Fruit fly (Drosophila melanogaster) whole organism, embryonic: ENCODE results near the gene CG33158.

ENCODE experiments used
- Adf1 ChIP-seq: fragments of 200-800 bp; sonication (Bioruptor generic); IDR thresholded peaks from 2 replicates; pipeline ENCODE4 v1.3.6; 2022; ENCODE audit warnings: missing biosample characterization, missing genetic modification characterization
- Atf6 ChIP-seq: fragments of 200-800 bp; sonication (Bioruptor generic); IDR thresholded peaks from 2 replicates; pipeline ENCODE4 v1.3.6; 2022; ENCODE audit warnings: missing biosample characterization, missing genetic modification characterization
- Awh ChIP-seq: fragments of 200-800 bp; sonication (Bioruptor generic); IDR thresholded peaks from 2 replicates; pipeline ENCODE4, ENCODE4 v1.3.6; 2022; ENCODE audit warnings: missing biosample characterization, missing genetic modification characterization
- Blimp-1 ChIP-seq: fragments of 200-800 bp; sonication (Bioruptor generic); optimal IDR thresholded peaks from 3 replicates; lab custom pipeline; 2018; ENCODE audit warnings: missing biosample characterization, missing genetic modification characterization, mild to moderate bottlenecking, moderate library complexity, missing genetic modification reagents
- CG10462 ChIP-seq: fragments of 200-800 bp; sonication (Bioruptor generic); optimal IDR thresholded peaks from 2 replicates; lab custom pipeline; 2016; ENCODE audit warnings: missing biosample characterization, missing genetic modification characterization
- CG11398 ChIP-seq: fragments of 200-800 bp; sonication (Bioruptor generic); optimal IDR thresholded peaks from 2 replicates; lab custom pipeline; 2016; ENCODE audit warnings: missing biosample characterization, missing genetic modification characterization
- CG12299 ChIP-seq: fragments of 200-800 bp; sonication (Bioruptor generic); optimal IDR thresholded peaks from 2 replicates; lab custom pipeline; 2018; ENCODE audit warnings: missing biosample characterization, mild to moderate bottlenecking, missing genetic modification characterization
- CG12659 ChIP-seq: fragments of 200-800 bp; sonication (Bioruptor generic); optimal IDR thresholded peaks from 3 replicates; lab custom pipeline; 2017; ENCODE audit warnings: mild to moderate bottlenecking, missing biosample characterization, missing genetic modification reagents, missing genetic modification characterization
- CG13894 ChIP-seq: fragments of 200-800 bp; sonication (Bioruptor generic); optimal IDR thresholded peaks from 3 replicates; lab custom pipeline; 2018; ENCODE audit warnings: missing biosample characterization, mild to moderate bottlenecking, missing genetic modification characterization, moderate library complexity
- CG14667 ChIP-seq: fragments of 200-800 bp; sonication (Bioruptor generic); IDR thresholded peaks from 2 replicates; pipeline ENCODE4 v1.3.6; 2022; ENCODE audit warnings: missing biosample characterization, missing genetic modification characterization
- CG17361 ChIP-seq: fragments of 200-800 bp; sonication (Bioruptor generic); IDR thresholded peaks from 3 replicates; pipeline ENCODE4 v1.3.6; 2022; ENCODE audit warnings: missing biosample characterization, missing genetic modification characterization
- CG17568 ChIP-seq: fragments of 200-800 bp; sonication (Bioruptor generic); optimal IDR thresholded peaks from 2 replicates; lab custom pipeline; 2018; ENCODE audit warnings: missing biosample characterization, mild to moderate bottlenecking, missing genetic modification characterization, moderate library complexity
- CG18599 ChIP-seq: fragments of 200-800 bp; sonication (Bioruptor generic); optimal IDR thresholded peaks from 3 replicates; lab custom pipeline; 2017; ENCODE audit warnings: missing biosample characterization, missing genetic modification characterization, mild to moderate bottlenecking, moderate library complexity, missing genetic modification reagents
- CG2678 ChIP-seq: fragments of 200-800 bp; sonication (Bioruptor generic); optimal IDR thresholded peaks from 3 replicates; lab custom pipeline; 2019; ENCODE audit warnings: missing biosample characterization, mild to moderate bottlenecking, missing genetic modification characterization, moderate library complexity
- CG30403 ChIP-seq: fragments of 200-800 bp; sonication (Bioruptor generic); optimal IDR thresholded peaks from 3 replicates; lab custom pipeline; 2016; ENCODE audit warnings: missing biosample characterization, missing genetic modification characterization
- CG32772 ChIP-seq: fragments of 200-800 bp; sonication (Bioruptor generic); IDR thresholded peaks from 2 replicates; pipeline ENCODE4 v1.3.6; 2022; ENCODE audit warnings: missing biosample characterization, missing genetic modification characterization
- CG3281 ChIP-seq: fragments of 200-800 bp; sonication (Bioruptor generic); optimal IDR thresholded peaks from 3 replicates; lab custom pipeline; 2017; ENCODE audit warnings: missing biosample characterization, mild to moderate bottlenecking, missing genetic modification characterization
- CG33213 ChIP-seq: fragments of 200-800 bp; sonication (Bioruptor generic); optimal IDR thresholded peaks from 3 replicates; lab custom pipeline; 2016; ENCODE audit warnings: missing biosample characterization, missing genetic modification characterization
- CG34422 ChIP-seq: fragments of 200-800 bp; sonication (Bioruptor generic); IDR thresholded peaks from 3 replicates; pipeline ENCODE4 v1.3.6; 2022; ENCODE audit warnings: missing biosample characterization, missing genetic modification characterization
- CG43689 ChIP-seq: fragments of 200-800 bp; sonication (Bioruptor generic); IDR thresholded peaks from 2 replicates; pipeline ENCODE4 v1.3.6; 2022; ENCODE audit warnings: missing biosample characterization, missing genetic modification characterization
- CG7357 ChIP-seq: fragments of 200-800 bp; sonication (Bioruptor generic); IDR thresholded peaks from 3 replicates; pipeline ENCODE4 v1.3.6; 2022; ENCODE audit warnings: missing biosample characterization, missing genetic modification characterization
- CG7745 ChIP-seq: fragments of 200-800 bp; sonication (Bioruptor generic); optimal IDR thresholded peaks from 2 replicates; lab custom pipeline; 2018; ENCODE audit warnings: missing biosample characterization, mild to moderate bottlenecking, missing genetic modification characterization, moderate library complexity
- CG9817 ChIP-seq: fragments of 200-800 bp; sonication (Bioruptor generic); optimal IDR thresholded peaks from 2 replicates; lab custom pipeline; 2018; ENCODE audit warnings: missing biosample characterization, mild to moderate bottlenecking, missing genetic modification characterization, moderate library complexity
- CG9932 ChIP-seq: fragments of 200-800 bp; sonication (Bioruptor generic); IDR thresholded peaks from 2 replicates; pipeline ENCODE4 v1.3.6; 2022; ENCODE audit warnings: missing biosample characterization, missing genetic modification characterization
- Dek ChIP-seq: fragments of 200-800 bp; sonication (Bioruptor generic); optimal IDR thresholded peaks from 3 replicates; lab custom pipeline; 2019; ENCODE audit warnings: missing biosample characterization, mild to moderate bottlenecking, missing genetic modification characterization, moderate library complexity
- Dip3 ChIP-seq: fragments of 200-800 bp; sonication (Bioruptor generic); optimal IDR thresholded peaks from 3 replicates; lab custom pipeline; 2016; ENCODE audit warnings: missing biosample characterization, missing genetic modification characterization
- ERR ChIP-seq: fragments of 200-800 bp; sonication (Bioruptor generic); optimal IDR thresholded peaks from 2 replicates; lab custom pipeline; 2016; ENCODE audit warnings: missing biosample characterization, missing genetic modification characterization
- Ets65A ChIP-seq: fragments of 200-800 bp; sonication (Bioruptor generic); peaks from one replicate; lab custom pipeline; 2016; ENCODE audit warnings: missing biosample characterization, missing genetic modification characterization
- Ets97D ChIP-seq: fragments of 200-800 bp; sonication (Bioruptor generic); optimal IDR thresholded peaks from 3 replicates; lab custom pipeline; 2016; ENCODE audit warnings: missing biosample characterization, missing genetic modification characterization
- HmgZ ChIP-seq: fragments of 200-800 bp; sonication (Bioruptor generic); optimal IDR thresholded peaks from 2 replicates; lab custom pipeline; 2018; ENCODE audit warnings: missing biosample characterization, mild to moderate bottlenecking, missing genetic modification characterization
- Mad ChIP-seq: fragments of 200-800 bp; sonication (Bioruptor generic); optimal IDR thresholded peaks from 2 replicates; lab custom pipeline; 2016; ENCODE audit warnings: missing biosample characterization, missing genetic modification characterization
- Max ChIP-seq: fragments of 200-800 bp; sonication (Bioruptor generic); optimal IDR thresholded peaks from 2 replicates; lab custom pipeline; 2016; ENCODE audit warnings: missing biosample characterization, mild to moderate bottlenecking, missing genetic modification characterization
- Nf-YC ChIP-seq: fragments of 200-800 bp; optimal IDR thresholded peaks from 3 replicates; lab custom pipeline; 2019; ENCODE audit warnings: missing biosample characterization, mild to moderate bottlenecking, missing genetic modification characterization, moderate library complexity
- Sry-δ ChIP-seq: fragments of 200-800 bp; sonication (Bioruptor generic); optimal IDR thresholded peaks from 2 replicates; lab custom pipeline; 2016; ENCODE audit warnings: missing biosample characterization, missing genetic modification characterization
- Trl ChIP-seq, 3 experiments: fragments of >200 bp in 2 of 3; fragments of 200-800 bp in 1 of 3; sonication (Bioruptor generic) in 1 of 3; optimal IDR thresholded peaks; 2 replicates in 1 of 3; 3 replicates in 2 of 3; lab custom pipeline; 2016 to 2017; ENCODE audit warnings: missing biosample characterization in 1 of 3, missing genetic modification characterization in 1 of 3
- aop ChIP-seq: fragments of 200-800 bp; sonication (Bioruptor generic); IDR thresholded peaks from 2 replicates; pipeline ENCODE4 v1.3.6; 2022; ENCODE audit warnings: missing biosample characterization, missing genetic modification characterization
- bab2 ChIP-seq: fragments of 200-800 bp; sonication (Bioruptor generic); optimal IDR thresholded peaks from 2 replicates; lab custom pipeline; 2016; ENCODE audit warnings: missing biosample characterization, missing genetic modification characterization
- chn ChIP-seq: fragments of 200-800 bp; sonication (Bioruptor generic); optimal IDR thresholded peaks from 2 replicates; lab custom pipeline; 2016; ENCODE audit warnings: missing biosample characterization, missing genetic modification characterization
- crc ChIP-seq: fragments of 200-800 bp; sonication (Bioruptor generic); optimal IDR thresholded peaks from 2 replicates; lab custom pipeline; 2016; ENCODE audit warnings: missing biosample characterization, missing genetic modification characterization
- grau ChIP-seq: fragments of 200-800 bp; optimal IDR thresholded peaks from 3 replicates; lab custom pipeline; 2019; ENCODE audit warnings: missing biosample characterization, mild to moderate bottlenecking, missing genetic modification characterization, moderate library complexity
- insv ChIP-seq, 2 experiments: fragments of 200-800 bp; sonication (Bioruptor generic); optimal IDR thresholded peaks; 3 replicates each; lab custom pipeline; 2016 to 2018; ENCODE audit warnings: missing biosample characterization in 2 of 2, missing genetic modification characterization in 2 of 2
- jing ChIP-seq: fragments of 200-800 bp; sonication (Bioruptor generic); optimal IDR thresholded peaks from 2 replicates; lab custom pipeline; 2018; ENCODE audit warnings: missing biosample characterization, mild to moderate bottlenecking, missing genetic modification characterization
- ranshi ChIP-seq: fragments of 200-800 bp; sonication (Bioruptor generic); IDR thresholded peaks from 2 replicates; pipeline ENCODE4 v1.3.6; 2022; ENCODE audit warnings: missing biosample characterization, missing genetic modification characterization
- sim ChIP-seq: fragments of 200-800 bp; sonication (Bioruptor generic); IDR thresholded peaks from 2 replicates; pipeline ENCODE4 v1.3.6; 2022; ENCODE audit warnings: missing biosample characterization, missing genetic modification characterization
- sisA ChIP-seq: fragments of 200-800 bp; sonication (Bioruptor generic); IDR thresholded peaks from 2 replicates; pipeline ENCODE4 v1.3.6; 2022; ENCODE audit warnings: missing biosample characterization, missing genetic modification characterization
- tap ChIP-seq: fragments of 200-800 bp; optimal IDR thresholded peaks from 3 replicates; lab custom pipeline; 2019; ENCODE audit warnings: missing biosample characterization, mild to moderate bottlenecking, missing genetic modification characterization, moderate library complexity
- tio ChIP-seq: fragments of 200-800 bp; sonication (Bioruptor generic); optimal IDR thresholded peaks from 2 replicates; lab custom pipeline; 2017; ENCODE audit warnings: missing biosample characterization, missing genetic modification characterization, inconsistent platforms
- tna ChIP-seq: fragments of 200-800 bp; sonication (Bioruptor generic); IDR thresholded peaks from 2 replicates; pipeline ENCODE4 v1.3.6; 2022; ENCODE audit warnings: missing biosample characterization, missing genetic modification characterization; ENCODE audit not compliant: partially characterized antibody
- wdn ChIP-seq: fragments of 200-800 bp; sonication (Bioruptor generic); IDR thresholded peaks from 2 replicates; pipeline ENCODE4 v1.3.6; 2022; ENCODE audit warnings: missing biosample characterization, missing genetic modification characterization
- wor ChIP-seq: fragments of 200-800 bp; sonication (Bioruptor generic); IDR thresholded peaks from 2 replicates; pipeline ENCODE4 v1.3.6; 2022; ENCODE audit warnings: missing biosample characterization, missing genetic modification characterization
- zf30C ChIP-seq: fragments of 200-800 bp; sonication (Bioruptor generic); optimal IDR thresholded peaks from 3 replicates; lab custom pipeline; 2018; ENCODE audit warnings: missing biosample characterization, mild to moderate bottlenecking, missing genetic modification characterization
- zfh1 ChIP-seq: fragments of 200-800 bp; sonication (Bioruptor generic); IDR thresholded peaks from 3 replicates; pipeline ENCODE4 v1.3.6; 2022; ENCODE audit warnings: missing biosample characterization, missing genetic modification characterization

CG33158 gene

DNA sequence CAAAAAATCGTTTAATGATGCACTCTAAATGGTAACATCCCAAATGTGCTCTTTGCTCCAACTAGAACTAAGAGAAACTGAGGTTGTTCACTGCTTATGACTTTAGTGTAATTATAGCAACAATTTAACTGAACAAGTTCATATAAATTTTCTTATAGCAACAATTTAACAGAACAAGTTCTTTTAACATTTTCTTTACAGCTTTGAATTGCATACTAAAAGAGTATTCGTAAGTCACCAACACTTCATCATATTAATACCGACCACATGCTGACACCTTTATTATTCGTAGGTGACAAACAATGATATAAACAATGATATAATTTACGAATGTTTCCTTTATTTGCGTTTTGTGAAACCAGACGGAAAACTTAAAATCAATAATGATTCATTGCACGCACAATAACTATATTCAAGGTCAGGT is 75.3 kb downstream of the CG33158 start (continued):
- TF ChIP-seq jing: no peak
- no peak for TF ChIP-seq CG33213 (GFP tag; lab: Kevin White, UChicago)
- peak in 1 of 2 experiments; percentile 8 for TF ChIP-seq Trl (optimal IDR thresholded peaks at IDR 0.05; lab: Kevin White, UChicago)
- no peak for TF ChIP-seq Trl (GFP tag; optimal IDR thresholded peaks at IDR 0.05; lab: Kevin White, UChicago)
- no peak for TF ChIP-seq sisA (GFP tag; lab: Robert Waterston, UW)
- no peak for TF ChIP-seq CG7745 (tag; lab: Kevin White, UChicago)
- peak; percentile 29 for TF ChIP-seq CG12299 (tag; lab: Kevin White, UChicago)
- TF ChIP-seq chn: no peak
- peak; percentile 4 for TF ChIP-seq tio (GFP tag; lab: Kevin White, UChicago)
- peak; percentile 28 for TF ChIP-seq grau (tag; lab: Kevin White, UChicago)
- TF ChIP-seq Atf6 (GFP tag; lab: Robert Waterston, UW): no peak
- no peak for TF ChIP-seq CG10462 (GFP tag; lab: Kevin White, UChicago)
- no peak for TF ChIP-seq Dip3
- no peak for TF ChIP-seq ERR (GFP tag; lab: Kevin White, UChicago)
- no peak for TF ChIP-seq CG13894 (tag; lab: Kevin White, UChicago)
- no peak for TF ChIP-seq Sry-δ (GFP tag; lab: Kevin White, UChicago)
- peak; percentile 67 for TF ChIP-seq CG2678 (tag; lab: Kevin White, UChicago)
- no peak for TF ChIP-seq Ets97D
- TF ChIP-seq Max (GFP tag; lab: Kevin White, UChicago): no peak
- no peak for TF ChIP-seq tna (GFP tag; lab: Robert Waterston, UW)
- no peak for TF ChIP-seq insv (GFP tag; optimal IDR thresholded peaks at IDR 0.05; lab: Kevin White, UChicago)
- no peak for TF ChIP-seq CG11398
- TF ChIP-seq CG9817 (tag; lab: Kevin White, UChicago): no peak
- no peak for TF ChIP-seq CG32772 (GFP tag; lab: Robert Waterston, UW)
- no peak for TF ChIP-seq aop (GFP tag; lab: Robert Waterston, UW)
- no peak for TF ChIP-seq CG30403 (GFP tag; lab: Kevin White, UChicago)
- no peak for TF ChIP-seq HmgZ (tag; lab: Kevin White, UChicago)
- TF ChIP-seq Awh (GFP tag; lab: Robert Waterston, UW): no peak
- peak; percentile 69; the same call in 2 of the 3 replicates for TF ChIP-seq CG17361 (GFP tag; lab: Robert Waterston, UW)
- TF ChIP-seq zf30C: no peak
- TF ChIP-seq Adf1 (GFP tag; lab: Robert Waterston, UW): no peak
- no peak for TF ChIP-seq zfh1 (GFP tag; lab: Robert Waterston, UW)
- peak; percentile 23; the same call in 1 of the 2 replicates for TF ChIP-seq CG9932 (GFP tag; lab: Robert Waterston, UW)
- TF ChIP-seq CG43689 (GFP tag; lab: Robert Waterston, UW): no peak
- TF ChIP-seq sim (GFP tag; lab: Robert Waterston, UW): no peak
- no peak for TF ChIP-seq wor (GFP tag; lab: Robert Waterston, UW)
- peak; percentile 7 for TF ChIP-seq CG12659
- TF ChIP-seq Dek (tag; lab: Kevin White, UChicago): peak; percentile 17
- TF ChIP-seq CG34422 (GFP tag; lab: Robert Waterston, UW): no peak
- TF ChIP-seq Ets65A (GFP tag; lab: Kevin White, UChicago): no peak
- no peak for TF ChIP-seq tap (tag; lab: Kevin White, UChicago)
- TF ChIP-seq Blimp-1: peak; percentile 9
- TF ChIP-seq ranshi (GFP tag; lab: Robert Waterston, UW): no peak
- TF ChIP-seq CG17568 (GFP tag; lab: Kevin White, UChicago): no peak
- TF ChIP-seq CG14667 (GFP tag; lab: Robert Waterston, UW): no peak
- peak; percentile 32 for TF ChIP-seq CG18599
- peak; percentile 18 for TF ChIP-seq bab2
- TF ChIP-seq wdn: no peak
- TF ChIP-seq CG7357 (GFP tag; lab: Robert Waterston, UW): no peak
- TF ChIP-seq CG3281 (GFP tag; lab: Kevin White, UChicago): peak; percentile 54
- no peak for TF ChIP-seq crc
- peak; percentile 20 for TF ChIP-seq Nf-YC (tag; lab: Kevin White, UChicago)
- no peak for TF ChIP-seq Mad (GFP tag; lab: Kevin White, UChicago)
